Fruit fly (Drosophila melanogaster): Measurements from ENCODE around the gene CG34462.

DNA sequence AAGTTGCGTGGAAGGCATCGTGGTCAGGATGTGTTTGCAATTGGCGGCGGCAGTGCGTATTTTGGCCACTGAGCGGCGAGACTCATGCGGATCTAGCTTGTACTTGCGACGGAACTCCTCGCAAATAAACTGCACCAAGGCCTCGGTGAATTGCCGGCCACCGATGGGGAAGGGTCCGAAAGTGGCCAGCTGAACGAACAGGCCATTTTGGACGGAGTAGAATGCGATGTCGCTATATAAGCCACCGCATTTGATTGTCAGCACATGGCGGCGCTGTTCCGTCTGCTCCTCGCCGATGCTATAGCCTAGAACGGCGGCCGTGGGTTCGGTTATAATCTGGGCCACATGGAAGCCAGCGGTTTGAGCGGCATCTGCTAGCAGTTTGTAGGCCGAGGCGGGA lies 16.8 kb downstream of the CG34462 start:
- TF ChIP-seq CG8478 (optimal IDR thresholded peaks at IDR 0.05) (no peak), CTCF (optimal IDR thresholded peaks at IDR 0.05) (no peak)

Data from S2 (cell line).